Fruit fly (Drosophila melanogaster) whole organism: ENCODE data around the gene CCKLR-17D3.

ENCODE experiments used
- CG8478 ChIP-seq: fragments of >200 bp; optimal IDR thresholded peaks from 2 replicates; lab custom pipeline; 2018; ENCODE audit warnings: inconsistent platforms
- psq ChIP-seq: fragments of >200 bp; optimal IDR thresholded peaks from 2 replicates; lab custom pipeline; 2017
- usp ChIP-seq: fragments of >200 bp; optimal IDR thresholded peaks from 2 replicates; lab custom pipeline; 2017; ENCODE audit warnings: missing biosample characterization, missing genetic modification characterization, mixed read lengths

DNA sequence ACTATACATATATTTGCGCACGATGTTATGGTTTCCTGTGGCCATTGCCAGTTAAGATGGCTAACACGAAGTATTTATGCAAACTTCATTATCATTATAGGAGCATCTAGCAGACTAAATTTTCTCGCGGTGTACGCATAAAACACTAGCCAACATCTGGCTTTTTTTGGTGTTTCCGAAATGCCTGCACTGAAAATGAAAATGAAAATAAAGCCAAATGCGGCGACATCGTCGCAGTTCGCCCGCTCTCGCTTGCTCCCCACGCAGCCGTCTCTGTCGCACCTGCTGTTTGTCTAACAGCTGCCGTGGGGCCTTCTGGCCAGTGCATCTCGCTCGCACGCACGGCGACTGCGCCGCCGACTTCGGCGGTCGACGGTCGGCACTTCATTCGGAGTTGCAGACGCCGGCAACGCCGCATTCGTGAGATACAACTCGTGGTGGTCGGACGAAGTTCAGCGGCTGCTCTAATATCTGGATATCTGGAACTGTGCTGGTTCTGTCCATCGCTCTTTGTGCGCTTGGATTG, 1.1 kb upstream of the CCKLR-17D3 start, which contains the start of gene CG6891:
- no peak for TF ChIP-seq CG8478 (lab: Kevin White, UChicago)
- no peak for TF ChIP-seq usp (GFP tag; lab: Kevin White, UChicago)
- TF ChIP-seq psq (lab: Kevin White, UChicago): no peak
